Worm (Caenorhabditis elegans) whole organism, mixed stage, embryonic: Measurements from ENCODE around the gene B0432.7.

Experiments used
- M03D4.4 ChIP-seq: sonication (generic microtip); optimal IDR thresholded peaks from 2 replicates; lab custom pipeline; 2017; ENCODE audit warnings: mild to moderate bottlenecking, missing genetic modification characterization, missing compliant biosample characterization
- bed-3 ChIP-seq: fragments of 200-800 bp; sonication (Bioruptor generic); optimal IDR thresholded peaks from 3 replicates; lab custom pipeline; 2018; ENCODE audit warnings: mild to moderate bottlenecking, missing genetic modification characterization, moderate library complexity, missing compliant biosample characterization
- ceh-39 ChIP-seq: fragments of 150-350 bp; optimal IDR thresholded peaks from 2 replicates; lab custom pipeline; 2014; ENCODE audit warnings: missing biosample characterization, missing genetic modification characterization
- ceh-43 ChIP-seq: fragments of 200-800 bp; sonication (Bioruptor generic); optimal IDR thresholded peaks from 2 replicates; lab custom pipeline; 2018; ENCODE audit warnings: mild to moderate bottlenecking, missing genetic modification characterization, moderate library complexity, missing compliant biosample characterization
- cnd-1 ChIP-seq: fragments of 200-800 bp; sonication (Bioruptor generic); optimal IDR thresholded peaks from 2 replicates; lab custom pipeline; 2018; ENCODE audit warnings: mild to moderate bottlenecking, missing genetic modification characterization, missing compliant biosample characterization
- elt-1 ChIP-seq: sonication (generic microtip); optimal IDR thresholded peaks from 2 replicates; lab custom pipeline; 2017; ENCODE audit warnings: missing genetic modification characterization, mild to moderate bottlenecking, missing compliant biosample characterization, antibody characterized with exemption, moderate library complexity, borderline replicate concordance; ENCODE audit not compliant: insufficient read depth
- flh-1 ChIP-seq: fragments of 200-800 bp; sonication (Bioruptor generic); optimal IDR thresholded peaks from 2 replicates; lab custom pipeline; 2018; ENCODE audit warnings: mild to moderate bottlenecking, missing genetic modification characterization, moderate library complexity, missing compliant biosample characterization
- ham-2 ChIP-seq: fragments of 200-800 bp; sonication (Bioruptor generic); optimal IDR thresholded peaks from 2 replicates; lab custom pipeline; 2018; ENCODE audit warnings: mild to moderate bottlenecking, missing genetic modification characterization, missing compliant biosample characterization
- hlh-1 ChIP-seq: fragments of 150-350 bp; optimal IDR thresholded peaks from 2 replicates; lab custom pipeline; 2014; ENCODE audit warnings: missing biosample characterization, missing genetic modification reagents, missing genetic modification characterization
- lin-13 ChIP-seq: fragments of 150-350 bp; optimal IDR thresholded peaks from 2 replicates; lab custom pipeline; 2014; ENCODE audit warnings: missing biosample characterization, missing genetic modification characterization
- lin-32 ChIP-seq: fragments of 200-800 bp; sonication (Bioruptor generic); optimal IDR thresholded peaks from 2 replicates; lab custom pipeline; 2018; ENCODE audit warnings: mild to moderate bottlenecking, missing genetic modification characterization, missing compliant biosample characterization
- lsy-2 ChIP-seq: fragments of 150-350 bp; optimal IDR thresholded peaks from 2 replicates; lab custom pipeline; 2014; ENCODE audit warnings: missing biosample characterization, missing genetic modification characterization
- mab-5 ChIP-seq: fragments of 150-350 bp; optimal IDR thresholded peaks from 2 replicates; lab custom pipeline; 2014; ENCODE audit warnings: missing biosample characterization, missing genetic modification characterization
- mep-1 ChIP-seq: fragments of 150-350 bp; optimal IDR thresholded peaks from 2 replicates; lab custom pipeline; 2017; ENCODE audit warnings: missing biosample characterization, missing genetic modification reagents, missing genetic modification characterization, inconsistent platforms
- mls-2 ChIP-seq: sonication (generic microtip); optimal IDR thresholded peaks from 2 replicates; lab custom pipeline; 2016; ENCODE audit warnings: mild to moderate bottlenecking, missing genetic modification characterization, moderate library complexity, missing compliant biosample characterization
- nhr-12 ChIP-seq: fragments of 150-350 bp; optimal IDR thresholded peaks from 2 replicates; lab custom pipeline; 2014; ENCODE audit warnings: missing biosample characterization, missing genetic modification characterization
- nhr-2 ChIP-seq: fragments of 150-350 bp; optimal IDR thresholded peaks from 2 replicates; lab custom pipeline; 2014; ENCODE audit warnings: missing biosample characterization, missing genetic modification characterization
- nhr-237 ChIP-seq: fragments of 150-350 bp; optimal IDR thresholded peaks from 2 replicates; lab custom pipeline; 2014; ENCODE audit warnings: missing biosample characterization, missing genetic modification characterization
- nhr-28 ChIP-seq: fragments of 150-350 bp; optimal IDR thresholded peaks from 2 replicates; lab custom pipeline; 2014; ENCODE audit warnings: missing biosample characterization, missing genetic modification characterization
- pha-4 ChIP-seq: fragments of 150-350 bp; optimal IDR thresholded peaks from 2 replicates; lab custom pipeline; 2018; ENCODE audit warnings: missing biosample characterization, missing genetic modification reagents, missing genetic modification characterization
- sem-2 ChIP-seq: fragments of 200-800 bp; sonication (Bioruptor generic); optimal IDR thresholded peaks from 2 replicates; lab custom pipeline; 2018; ENCODE audit warnings: mild to moderate bottlenecking, missing genetic modification characterization, missing compliant biosample characterization
- snpc-4 ChIP-seq: fragments of 150-350 bp; optimal IDR thresholded peaks from 2 replicates; lab custom pipeline; 2014; ENCODE audit warnings: missing biosample characterization, missing genetic modification characterization
- sptf-1 ChIP-seq: sonication (generic microtip); optimal IDR thresholded peaks from 2 replicates; lab custom pipeline; 2017; ENCODE audit warnings: mild to moderate bottlenecking, missing genetic modification characterization, moderate library complexity, missing compliant biosample characterization
- tbx-8 ChIP-seq: fragments of 200-800 bp; sonication (Bioruptor generic); optimal IDR thresholded peaks from 2 replicates; lab custom pipeline; 2018; ENCODE audit warnings: mild to moderate bottlenecking, missing genetic modification characterization, moderate library complexity, missing compliant biosample characterization
- unc-120 ChIP-seq: sonication (generic microtip); optimal IDR thresholded peaks from 2 replicates; lab custom pipeline; 2017; ENCODE audit warnings: missing genetic modification characterization, missing compliant biosample characterization; ENCODE audit not compliant: poor library complexity, severe bottlenecking
- unc-62 ChIP-seq: fragments of 150-350 bp; optimal IDR thresholded peaks from 2 replicates; lab custom pipeline; 2014; ENCODE audit warnings: missing biosample characterization, missing genetic modification reagents, missing genetic modification characterization
- zip-8 ChIP-seq: fragments of 150-350 bp; optimal IDR thresholded peaks from 2 replicates; lab custom pipeline; 2014; ENCODE audit warnings: missing biosample characterization, missing genetic modification characterization
- ztf-11 ChIP-seq: fragments of 150-350 bp; optimal IDR thresholded peaks from 2 replicates; lab custom pipeline; 2014; ENCODE audit warnings: missing biosample characterization, missing genetic modification characterization

Gene B0432.7

DNA sequence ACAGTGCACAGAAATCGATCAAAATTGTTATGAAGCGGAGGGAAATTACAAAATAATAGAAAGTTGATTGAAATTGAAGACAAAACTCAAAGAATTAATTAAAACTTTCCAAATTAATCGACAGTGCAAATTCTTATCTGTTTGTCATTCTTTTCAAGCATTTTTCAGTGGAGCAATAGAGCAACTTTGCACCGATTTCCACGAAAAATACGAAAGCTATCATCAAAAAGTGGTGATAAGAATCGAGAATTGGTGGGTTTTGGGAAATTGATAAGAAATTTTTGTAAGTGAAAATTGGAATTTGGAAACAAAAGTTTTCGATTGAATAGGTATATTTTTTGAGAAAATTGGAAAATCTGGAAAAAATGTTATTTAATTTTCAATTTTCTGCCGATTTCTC lies 33.7 kb downstream of the B0432.7 start:
- no peak for TF ChIP-seq lin-13 (tag; lab: Kevin White, UChicago)
- TF ChIP-seq nhr-28 (tag; lab: Kevin White, UChicago) = no peak
- no peak for TF ChIP-seq ceh-43 (GFP tag; lab: Kevin White, UChicago)
- TF ChIP-seq tbx-8 (GFP tag; lab: Kevin White, UChicago) = no peak
- TF ChIP-seq mab-5 (tag; lab: Kevin White, UChicago) = no peak
- no peak for TF ChIP-seq pha-4 (tag; lab: Kevin White, UChicago)
- no peak for TF ChIP-seq zip-8
- TF ChIP-seq ztf-11 (tag; lab: Kevin White, UChicago) = no peak
- TF ChIP-seq elt-1 = no peak
- TF ChIP-seq nhr-237 (tag; lab: Kevin White, UChicago) = no peak
- no peak for TF ChIP-seq bed-3 (GFP tag; lab: Kevin White, UChicago)

DNA sequence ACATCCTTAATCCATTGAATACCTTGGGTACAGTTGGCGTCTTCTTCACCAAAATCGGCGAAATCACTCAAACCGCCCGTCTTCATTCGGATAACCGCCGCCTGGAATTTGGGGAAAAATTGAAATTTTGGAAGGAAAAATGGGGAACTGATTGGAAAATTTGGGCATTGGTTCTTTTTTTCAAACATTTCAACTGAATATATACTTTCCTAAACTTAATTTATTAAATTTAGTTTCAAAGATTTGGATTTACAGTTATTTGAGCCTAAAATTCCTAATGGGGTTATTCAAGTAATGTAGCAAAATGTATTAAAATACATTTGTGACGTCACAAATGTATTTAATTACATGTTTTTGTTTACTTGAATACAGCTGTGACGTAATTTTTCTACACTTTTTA lies 36.1 kb downstream of the B0432.7 start, which contains the start of gene laat-1:
Gene laat-1, minus strand, starts transcription at position 101 of the 400 bp plus-strand sequence.
- TF ChIP-seq ceh-39 (tag; lab: Kevin White, UChicago) (no peak), flh-1 (GFP tag; lab: Kevin White, UChicago) (no peak), mab-5 (tag; lab: Kevin White, UChicago) (no peak), zip-8 (peak; percentile 89), nhr-28 (tag; lab: Kevin White, UChicago) (no peak), unc-62 (GFP tag; lab: Kevin White, UChicago) (no peak), nhr-12 (tag; lab: Kevin White, UChicago) (no peak)

DNA sequence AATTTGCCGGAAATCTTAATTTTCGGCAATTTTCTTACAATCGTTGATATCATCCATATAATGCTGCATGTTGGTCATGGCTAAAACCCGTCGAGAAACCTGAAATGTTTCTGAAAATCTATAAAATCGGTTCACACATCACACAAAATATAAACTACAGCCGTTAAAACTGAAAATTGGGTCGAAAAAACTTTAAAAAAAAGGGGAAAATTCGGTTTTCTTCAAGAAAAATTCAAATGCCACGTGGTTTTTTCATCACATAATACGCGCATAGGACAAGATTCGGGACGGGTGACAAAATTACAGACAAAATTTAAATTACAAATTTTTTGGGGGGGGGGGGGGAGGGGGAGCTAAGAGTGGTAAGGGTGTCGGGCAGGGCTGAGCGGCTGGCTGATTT lies 41.1 kb downstream of the B0432.7 start, which contains the start of gene Y43H11AL.1:
Gene Y43H11AL.1, minus strand, starts transcription at position 101 of the 400 bp plus-strand sequence.
- TF ChIP-seq cnd-1 (tag; lab: Kevin White, UChicago) (no peak), lsy-2 (tag; lab: Kevin White, UChicago) (no peak), M03D4.4 (tag; lab: Kevin White, UChicago) (no peak), ztf-11 (tag; lab: Kevin White, UChicago) (no peak), lin-32 (GFP tag; lab: Kevin White, UChicago) (no peak), snpc-4 (tag; lab: Kevin White, UChicago) (no peak), ham-2 (GFP tag; lab: Kevin White, UChicago) (no peak), ceh-39 (tag; lab: Kevin White, UChicago) (no peak), mep-1 (tag; lab: Kevin White, UChicago) (no peak)

DNA sequence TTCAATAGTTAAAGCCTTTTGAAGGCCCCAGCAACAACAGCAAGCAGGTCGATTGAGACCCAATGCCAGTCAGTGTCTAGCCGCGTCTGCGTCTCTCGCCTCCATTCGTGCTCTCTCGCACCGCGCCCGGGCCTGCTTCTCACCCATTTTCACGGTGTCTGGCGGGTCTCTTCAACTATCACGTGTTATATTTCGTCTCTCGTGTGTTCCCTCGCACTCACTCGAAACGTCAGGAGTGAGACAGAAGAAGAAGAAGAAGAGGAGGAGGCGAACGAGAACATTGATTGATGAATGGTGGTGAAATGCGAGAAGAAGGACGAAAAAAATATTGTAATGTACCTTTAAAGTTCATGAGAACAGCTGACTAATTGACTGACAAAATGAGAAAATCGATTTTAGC lies 52.6 kb downstream of the B0432.7 start:
- peak; percentile 68 for TF ChIP-seq hlh-1 (tag; lab: Kevin White, UChicago)
- no peak for TF ChIP-seq lin-32 (GFP tag; lab: Kevin White, UChicago)
- TF ChIP-seq nhr-2 (tag; lab: Kevin White, UChicago) = no peak
- peak; percentile 43 for TF ChIP-seq sptf-1 (tag; lab: Kevin White, UChicago)
- TF ChIP-seq nhr-237 (tag; lab: Kevin White, UChicago) = no peak
- peak; percentile 61 for TF ChIP-seq ham-2 (GFP tag; lab: Kevin White, UChicago)
- peak; percentile 53 for TF ChIP-seq mls-2 (tag; lab: Kevin White, UChicago)
- peak; percentile 60 for TF ChIP-seq unc-120 (tag; lab: Kevin White, UChicago)
- TF ChIP-seq bed-3 (GFP tag; lab: Kevin White, UChicago) = no peak
- TF ChIP-seq ztf-11 (tag; lab: Kevin White, UChicago) = peak; percentile 18
- peak; percentile 94 for TF ChIP-seq unc-62 (GFP tag; lab: Kevin White, UChicago)

DNA sequence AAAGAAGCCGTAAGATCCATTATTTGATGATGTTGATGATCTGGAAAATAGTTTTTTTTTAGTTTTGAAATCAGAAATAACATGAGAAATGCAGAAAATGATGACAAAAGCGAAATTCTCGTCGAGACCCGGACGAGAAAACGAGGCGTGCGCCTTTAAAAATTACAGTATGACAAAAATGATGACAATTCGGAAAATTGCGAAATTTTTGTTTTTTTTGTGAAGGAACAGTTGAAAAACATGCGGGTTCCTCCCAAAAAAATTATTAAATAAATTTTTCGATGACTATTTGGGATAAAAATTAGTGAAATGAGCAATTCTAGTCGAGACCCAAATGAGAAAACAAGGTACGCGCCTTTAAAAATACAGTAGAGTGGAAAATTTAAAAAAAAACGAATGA lies 53.2 kb downstream of the B0432.7 start, which contains the start of gene ubxn-3:
Gene ubxn-3, minus strand, starts transcription at position 66 of the 400 bp plus-strand sequence.
- TF ChIP-seq lin-13 (tag; lab: Kevin White, UChicago) = no peak
- no peak for TF ChIP-seq ceh-43 (GFP tag; lab: Kevin White, UChicago)
- no peak for TF ChIP-seq sem-2 (GFP tag; lab: Kevin White, UChicago)
- no peak for TF ChIP-seq tbx-8 (GFP tag; lab: Kevin White, UChicago)
- no peak for TF ChIP-seq lin-32 (GFP tag; lab: Kevin White, UChicago)
- TF ChIP-seq flh-1 (GFP tag; lab: Kevin White, UChicago) = no peak
- no peak for TF ChIP-seq pha-4 (tag; lab: Kevin White, UChicago)
- TF ChIP-seq ztf-11 (tag; lab: Kevin White, UChicago) = no peak
- no peak for TF ChIP-seq hlh-1 (tag; lab: Kevin White, UChicago)
- TF ChIP-seq nhr-237 (tag; lab: Kevin White, UChicago) = no peak
- TF ChIP-seq ham-2 (GFP tag; lab: Kevin White, UChicago) = no peak
- TF ChIP-seq ceh-39 (tag; lab: Kevin White, UChicago) = no peak
- no peak for TF ChIP-seq mep-1 (tag; lab: Kevin White, UChicago)
